Fruit fly (Drosophila melanogaster) whole organism, embryonic: ENCODE data around the gene Pino.
A peak's percentile ranks its signal among the peaks of the same experiment; 100 is the strongest.

Source experiments
- CG10366 ChIP-seq: fragments of 200-800 bp; sonication (Bioruptor generic); IDR thresholded peaks from 2 replicates; pipeline ENCODE4 v1.3.6; 2022; ENCODE audit warnings: missing biosample characterization, missing genetic modification characterization
- CG11695 ChIP-seq: fragments of 200-800 bp; sonication (Bioruptor generic); IDR thresholded peaks from 3 replicates; pipeline ENCODE4 v1.3.6; 2022; ENCODE audit warnings: missing biosample characterization, missing genetic modification characterization
- CG12299 ChIP-seq: fragments of 200-800 bp; sonication (Bioruptor generic); optimal IDR thresholded peaks from 2 replicates; lab custom pipeline; 2018; ENCODE audit warnings: missing biosample characterization, mild to moderate bottlenecking, missing genetic modification characterization
- CG13296 ChIP-seq: fragments of 200-800 bp; sonication (Bioruptor generic); optimal IDR thresholded peaks from 3 replicates; lab custom pipeline; 2018; ENCODE audit warnings: missing biosample characterization, mild to moderate bottlenecking, missing genetic modification characterization
- CG14710 ChIP-seq: fragments of 200-800 bp; sonication (Bioruptor generic); optimal IDR thresholded peaks from 3 replicates; lab custom pipeline; 2019; ENCODE audit warnings: missing biosample characterization, mild to moderate bottlenecking, missing genetic modification characterization, moderate library complexity
- CG15514 ChIP-seq: fragments of 200-800 bp; sonication (Bioruptor generic); optimal IDR thresholded peaks from 3 replicates; lab custom pipeline; 2017; ENCODE audit warnings: missing biosample characterization, missing genetic modification characterization, mild to moderate bottlenecking, moderate library complexity, missing genetic modification reagents
- CG1603 ChIP-seq: fragments of 200-800 bp; sonication (Bioruptor generic); optimal IDR thresholded peaks from 2 replicates; lab custom pipeline; 2019; ENCODE audit warnings: missing biosample characterization, mild to moderate bottlenecking, missing genetic modification characterization, moderate library complexity
- CG1647 ChIP-seq: fragments of 200-800 bp; sonication (Bioruptor generic); optimal IDR thresholded peaks from 3 replicates; lab custom pipeline; 2016; ENCODE audit warnings: missing biosample characterization, missing genetic modification characterization
- CG17385 ChIP-seq: fragments of 200-800 bp; sonication (Bioruptor generic); optimal IDR thresholded peaks from 3 replicates; lab custom pipeline; 2018; ENCODE audit warnings: missing biosample characterization, mild to moderate bottlenecking, missing genetic modification characterization
- CG17829 ChIP-seq: fragments of 200-800 bp; optimal IDR thresholded peaks from 2 replicates; lab custom pipeline; 2019; ENCODE audit warnings: missing biosample characterization, mild to moderate bottlenecking, missing genetic modification characterization, moderate library complexity
- CG2199 ChIP-seq: fragments of 200-800 bp; sonication (Bioruptor generic); IDR thresholded peaks from 3 replicates; pipeline ENCODE4 v1.3.6; 2022; ENCODE audit warnings: missing biosample characterization, missing genetic modification characterization
- CG2712 ChIP-seq: fragments of 200-800 bp; optimal IDR thresholded peaks from 3 replicates; lab custom pipeline; 2019; ENCODE audit warnings: missing biosample characterization, mild to moderate bottlenecking, missing genetic modification characterization, moderate library complexity
- CG32772 ChIP-seq: fragments of 200-800 bp; sonication (Bioruptor generic); IDR thresholded peaks from 2 replicates; pipeline ENCODE4 v1.3.6; 2022; ENCODE audit warnings: missing biosample characterization, missing genetic modification characterization
- CG7745 ChIP-seq: fragments of 200-800 bp; sonication (Bioruptor generic); optimal IDR thresholded peaks from 2 replicates; lab custom pipeline; 2018; ENCODE audit warnings: missing biosample characterization, mild to moderate bottlenecking, missing genetic modification characterization, moderate library complexity
- CG7839 ChIP-seq: fragments of 200-800 bp; sonication (Bioruptor generic); optimal IDR thresholded peaks from 3 replicates; lab custom pipeline; 2018; ENCODE audit warnings: missing biosample characterization, mild to moderate bottlenecking, missing genetic modification characterization, moderate library complexity
- CG9817 ChIP-seq: fragments of 200-800 bp; sonication (Bioruptor generic); optimal IDR thresholded peaks from 2 replicates; lab custom pipeline; 2018; ENCODE audit warnings: missing biosample characterization, mild to moderate bottlenecking, missing genetic modification characterization, moderate library complexity
- CoRest ChIP-seq: fragments of 200-800 bp; sonication (Bioruptor generic); optimal IDR thresholded peaks from 3 replicates; lab custom pipeline; 2018; ENCODE audit warnings: missing biosample characterization, mild to moderate bottlenecking, missing genetic modification characterization, moderate library complexity
- Dbx ChIP-seq: fragments of 200-800 bp; sonication (Bioruptor generic); IDR thresholded peaks from 3 replicates; pipeline ENCODE4 v1.3.6; 2022; ENCODE audit warnings: missing biosample characterization, missing genetic modification characterization
- Dfd ChIP-seq, 2 experiments: fragments of >200 bp; optimal IDR thresholded peaks; 2 replicates each; lab custom pipeline; 2017; ENCODE audit warnings: missing biosample characterization in 2 of 2, missing genetic modification characterization in 2 of 2
- Fer3 ChIP-seq: fragments of 200-800 bp; sonication (Bioruptor generic); optimal IDR thresholded peaks from 2 replicates; lab custom pipeline; 2018; ENCODE audit warnings: missing biosample characterization, mild to moderate bottlenecking, missing genetic modification characterization, moderate library complexity
- HLH3B ChIP-seq: fragments of 200-800 bp; sonication (Bioruptor generic); IDR thresholded peaks from 2 replicates; pipeline ENCODE4 v1.3.6; 2022; ENCODE audit warnings: missing biosample characterization, missing genetic modification characterization
- Lim3 ChIP-seq: fragments of 200-800 bp; sonication (Bioruptor generic); IDR thresholded peaks from 2 replicates; pipeline ENCODE4 v1.3.6; 2022; ENCODE audit warnings: missing biosample characterization, missing genetic modification characterization
- MTF-1 ChIP-seq: fragments of 200-800 bp; sonication (Bioruptor generic); optimal IDR thresholded peaks from 2 replicates; lab custom pipeline; 2018; ENCODE audit warnings: missing biosample characterization, mild to moderate bottlenecking, missing genetic modification characterization, borderline replicate concordance
- Med ChIP-seq: fragments of 200-800 bp; sonication (Bioruptor generic); peaks from one replicate; lab custom pipeline; 2016; ENCODE audit warnings: missing biosample characterization, missing genetic modification characterization, mild to moderate bottlenecking, inconsistent platforms, moderate library complexity
- NfI ChIP-seq: fragments of 200-800 bp; sonication (Bioruptor generic); optimal IDR thresholded peaks from 3 replicates; lab custom pipeline; 2018; ENCODE audit warnings: missing biosample characterization, mild to moderate bottlenecking, missing genetic modification characterization, moderate library complexity
- Ptx1 ChIP-seq: fragments of 200-800 bp; sonication (Bioruptor generic); IDR thresholded peaks from 2 replicates; pipeline ENCODE4 v1.3.6; 2022; ENCODE audit warnings: missing biosample characterization, missing genetic modification characterization
- Side ChIP-seq: fragments of 200-800 bp; sonication (Bioruptor generic); optimal IDR thresholded peaks from 2 replicates; lab custom pipeline; 2016; ENCODE audit warnings: missing biosample characterization, missing genetic modification characterization
- TFAM ChIP-seq: fragments of 200-800 bp; sonication (Bioruptor generic); optimal IDR thresholded peaks from 2 replicates; lab custom pipeline; 2017; ENCODE audit warnings: missing biosample characterization, missing genetic modification characterization, inconsistent platforms
- Vsx1 ChIP-seq: fragments of 200-800 bp; sonication (Bioruptor generic); optimal IDR thresholded peaks from 2 replicates; lab custom pipeline; 2017; ENCODE audit warnings: missing biosample characterization, mild to moderate bottlenecking, missing genetic modification characterization, missing genetic modification reagents
- YL-1 ChIP-seq: fragments of 200-800 bp; sonication (Bioruptor generic); optimal IDR thresholded peaks from 3 replicates; lab custom pipeline; 2017; ENCODE audit warnings: missing biosample characterization, mild to moderate bottlenecking, missing genetic modification characterization
- az2 ChIP-seq: fragments of 200-800 bp; sonication (Bioruptor generic); optimal IDR thresholded peaks from 3 replicates; lab custom pipeline; 2016; ENCODE audit warnings: missing biosample characterization, missing genetic modification characterization
- br ChIP-seq: fragments of >200 bp; optimal IDR thresholded peaks from 2 replicates; lab custom pipeline; 2017
- cato ChIP-seq: fragments of 200-800 bp; sonication (Bioruptor generic); optimal IDR thresholded peaks from 2 replicates; lab custom pipeline; 2016; ENCODE audit warnings: missing biosample characterization, missing genetic modification characterization, borderline replicate concordance
- chif ChIP-seq, 2 experiments: fragments of 200-800 bp; sonication (Bioruptor generic); optimal IDR thresholded peaks; 3 replicates each; lab custom pipeline; 2016; ENCODE audit warnings: missing biosample characterization in 2 of 2, missing genetic modification characterization in 2 of 2
- chinmo ChIP-seq: fragments of 200-800 bp; sonication (Bioruptor generic); IDR thresholded peaks from 4 replicates; pipeline ENCODE4 v1.3.6; 2022; ENCODE audit warnings: missing biosample characterization, missing genetic modification characterization; ENCODE audit not compliant: partially characterized antibody
- croc ChIP-seq: fragments of 200-800 bp; sonication (Bioruptor generic); conservative IDR thresholded peaks from 3 replicates; pipeline ENCODE4 v1.3.6; 2022; ENCODE audit warnings: missing biosample characterization, missing genetic modification characterization
- emc ChIP-seq: fragments of 200-800 bp; sonication (Bioruptor generic); optimal IDR thresholded peaks from 2 replicates; lab custom pipeline; 2016; ENCODE audit warnings: missing biosample characterization, missing genetic modification characterization
- gce ChIP-seq: fragments of 200-800 bp; sonication (Bioruptor generic); IDR thresholded peaks from 3 replicates; pipeline ENCODE4 v1.3.6; 2022; ENCODE audit warnings: missing biosample characterization, missing genetic modification characterization
- gem ChIP-seq: fragments of 200-800 bp; sonication (Bioruptor generic); optimal IDR thresholded peaks from 2 replicates; lab custom pipeline; 2019; ENCODE audit warnings: missing biosample characterization, mild to moderate bottlenecking, missing genetic modification characterization, moderate library complexity
- h ChIP-seq: fragments of >200 bp; optimal IDR thresholded peaks from 2 replicates; lab custom pipeline; 2017
- maf-S ChIP-seq: fragments of 200-800 bp; sonication (Bioruptor generic); optimal IDR thresholded peaks from 2 replicates; lab custom pipeline; 2016; ENCODE audit warnings: missing biosample characterization, missing genetic modification characterization
- mam ChIP-seq: fragments of 200-800 bp; sonication (Bioruptor generic); optimal IDR thresholded peaks from 3 replicates; lab custom pipeline; 2016; ENCODE audit warnings: missing biosample characterization, missing genetic modification characterization
- nerfin-1 ChIP-seq: fragments of 200-800 bp; sonication (Bioruptor generic); optimal IDR thresholded peaks from 3 replicates; lab custom pipeline; 2019; ENCODE audit warnings: missing biosample characterization, mild to moderate bottlenecking, missing genetic modification characterization, moderate library complexity
- pb ChIP-seq: fragments of 200-800 bp; sonication (Bioruptor generic); optimal IDR thresholded peaks from 3 replicates; lab custom pipeline; 2016; ENCODE audit warnings: missing biosample characterization, missing genetic modification characterization
- ro ChIP-seq: fragments of 200-800 bp; sonication (Bioruptor generic); IDR thresholded peaks from 2 replicates; pipeline ENCODE4 v1.3.6; 2022; ENCODE audit warnings: missing biosample characterization, missing genetic modification characterization
- slbo ChIP-seq: fragments of 200-800 bp; sonication (Bioruptor generic); IDR thresholded peaks from 2 replicates; pipeline ENCODE4 v1.3.6; 2022; ENCODE audit warnings: missing biosample characterization, missing genetic modification characterization
- slou ChIP-seq: fragments of 200-800 bp; sonication (Bioruptor generic); optimal IDR thresholded peaks from 3 replicates; lab custom pipeline; 2016; ENCODE audit warnings: missing biosample characterization, missing genetic modification characterization
- ttk ChIP-seq: fragments of 200-800 bp; sonication (Bioruptor generic); IDR thresholded peaks from 2 replicates; pipeline ENCODE4 v2.1.2; 2022; ENCODE audit warnings: missing biosample characterization, missing genetic modification characterization
- unc-4 ChIP-seq: fragments of 200-800 bp; sonication (Bioruptor generic); IDR thresholded peaks from 2 replicates; pipeline ENCODE4 v1.3.6; 2022; ENCODE audit warnings: missing biosample characterization, missing genetic modification characterization; ENCODE audit not compliant: partially characterized antibody

Pino gene

dm6 chr2L:1144371-1145360 is 15.9 kb upstream of the Pino start (continued):
- TF ChIP-seq Vsx1 (GFP tag; lab: Kevin White, UChicago): no peak
- TF ChIP-seq Dfd (GFP tag; optimal IDR thresholded peaks at IDR 0.05; lab: Kevin White, UChicago): no peak
- TF ChIP-seq Ptx1 (GFP tag; lab: Robert Waterston, UW): peak; percentile 59
- no peak for TF ChIP-seq CG1647 (GFP tag; lab: Kevin White, UChicago)
- peak; percentile 11 for TF ChIP-seq nerfin-1
- no peak for TF ChIP-seq ttk
- no peak for TF ChIP-seq CG2199 (GFP tag; lab: Robert Waterston, UW)
- peak; percentile 38 for TF ChIP-seq CG14710 (tag; lab: Kevin White, UChicago)
- TF ChIP-seq CG12299 (tag; lab: Kevin White, UChicago): no peak
- no peak for TF ChIP-seq ro (GFP tag; lab: Robert Waterston, UW)
- TF ChIP-seq br (lab: Kevin White, UChicago): no peak
- TF ChIP-seq slou (GFP tag; lab: Kevin White, UChicago): no peak
- peak; percentile 29 for TF ChIP-seq CG10366 (GFP tag; lab: Robert Waterston, UW)
- TF ChIP-seq Dbx (GFP tag; lab: Robert Waterston, UW): no peak
- peak; percentile 57 for TF ChIP-seq CG17829 (tag; lab: Kevin White, UChicago)
- no peak for TF ChIP-seq MTF-1
- peak; percentile 21; the same call in 2 of the 3 replicates for TF ChIP-seq croc (GFP tag; lab: Robert Waterston, UW)
- peak; percentile 34 for TF ChIP-seq CG15514 (GFP tag; lab: Kevin White, UChicago)
- TF ChIP-seq Med (GFP tag; lab: Kevin White, UChicago): peak; percentile 87
- peak; percentile 78 for TF ChIP-seq CG1603
- TF ChIP-seq NfI: peak; percentile 0
- TF ChIP-seq YL-1 (GFP tag; lab: Kevin White, UChicago): no peak
- TF ChIP-seq mam (GFP tag; lab: Kevin White, UChicago): peak; percentile 52
- TF ChIP-seq unc-4 (GFP tag; lab: Robert Waterston, UW): no peak
- TF ChIP-seq CG11695: peak; percentile 30; the same call in 1 of the 3 replicates
- TF ChIP-seq pb (GFP tag; lab: Kevin White, UChicago): no peak
- TF ChIP-seq chinmo (GFP tag; lab: Robert Waterston, UW): no peak
- TF ChIP-seq HLH3B: peak; percentile 43
- TF ChIP-seq emc (GFP tag; lab: Kevin White, UChicago): no peak
- no peak for TF ChIP-seq cato (GFP tag; lab: Kevin White, UChicago)
- peak; percentile 58 for TF ChIP-seq Fer3
- TF ChIP-seq az2: peak; percentile 39
- TF ChIP-seq CG32772 (GFP tag; lab: Robert Waterston, UW): 0 out of 2 replicates have a peak, but pooled peaks have one; percentile 12
- TF ChIP-seq CG7839 (tag; lab: Kevin White, UChicago): peak; percentile 67
- TF ChIP-seq CG13296: peak; percentile 42
- no peak for TF ChIP-seq h (lab: Kevin White, UChicago)
- peak; percentile 7 for TF ChIP-seq maf-S (GFP tag; lab: Kevin White, UChicago)
- no peak for TF ChIP-seq Lim3 (GFP tag; lab: Robert Waterston, UW)
- peak; percentile 60 for TF ChIP-seq slbo (GFP tag; lab: Robert Waterston, UW)
- TF ChIP-seq chif (GFP tag; optimal IDR thresholded peaks at IDR 0.05; lab: Kevin White, UChicago): peak; percentile 30 to 40
- peak; percentile 60 for TF ChIP-seq CoRest (tag; lab: Kevin White, UChicago)
- TF ChIP-seq gem (tag; lab: Kevin White, UChicago): peak; percentile 81
- peak; percentile 54 for TF ChIP-seq CG9817 (tag; lab: Kevin White, UChicago)
- TF ChIP-seq CG7745: no peak
- peak; percentile 64 for TF ChIP-seq CG17385 (GFP tag; lab: Kevin White, UChicago)
- no peak for TF ChIP-seq TFAM
- no peak for TF ChIP-seq Side (GFP tag; lab: Kevin White, UChicago)
- TF ChIP-seq gce (GFP tag; lab: Robert Waterston, UW): no peak
- peak; percentile 78 for TF ChIP-seq CG2712 (tag; lab: Kevin White, UChicago)
